Fruit fly (Drosophila melanogaster) whole organism: ENCODE data around the gene bond.

Experiments
- CG8478 ChIP-seq: fragments of >200 bp; optimal IDR thresholded peaks from 2 replicates; lab custom pipeline; 2018; ENCODE audit warnings: inconsistent platforms
- Dll ChIP-seq: fragments of >200 bp; optimal IDR thresholded peaks from 2 replicates; lab custom pipeline; 2017
- EcR ChIP-seq, 2 experiments: fragments of >200 bp; optimal IDR thresholded peaks; 2 replicates each; lab custom pipeline; 2017; ENCODE audit warnings: missing biosample characterization in 2 of 2, missing genetic modification characterization in 2 of 2, missing genetic modification reagents in 2 of 2
- pan ChIP-seq: fragments of >200 bp; optimal IDR thresholded peaks from 2 replicates; lab custom pipeline; 2017
- psq ChIP-seq: fragments of >200 bp; optimal IDR thresholded peaks from 2 replicates; lab custom pipeline; 2017
- usp ChIP-seq: fragments of >200 bp; optimal IDR thresholded peaks from 2 replicates; lab custom pipeline; 2017; ENCODE audit warnings: missing biosample characterization, missing genetic modification characterization, mixed read lengths

- TF ChIP-seq CG8478 (lab: Kevin White, UChicago) (no peak), Dll (lab: Kevin White, UChicago) (no peak), psq (no peak), pan (lab: Kevin White, UChicago) (no peak), EcR (GFP tag; optimal IDR thresholded peaks at IDR 0.05; lab: Kevin White, UChicago) (no peak), usp (GFP tag; lab: Kevin White, UChicago) (no peak)
These were observed 9.7 kb downstream of the bond start for dm6 chr3R:22560224-22560623.
